Fruit fly (Drosophila melanogaster): ENCODE data around the gene Pino.

- no peak for TF ChIP-seq EcR (GFP tag; optimal IDR thresholded peaks at IDR 0.05)
- TF ChIP-seq pan (optimal IDR thresholded peaks at IDR 0.05): no peak
Measured at dm6 chr2L:1077053-1077452, 51.7 kb downstream of the Pino start.
